Worm (Caenorhabditis elegans) whole organism, L3 larva: ENCODE measurements around the gene zzz-1.

ENCODE experiments used
- R02D3.7 ChIP-seq: fragments of 150-350 bp; optimal IDR thresholded peaks from 2 replicates; lab custom pipeline; 2014; ENCODE audit warnings: missing biosample characterization, missing genetic modification characterization
- ZK546.5 ChIP-seq: sonication (generic microtip); optimal IDR thresholded peaks from 2 replicates; lab custom pipeline; 2017; ENCODE audit warnings: missing biosample characterization, missing genetic modification characterization
- aly-2 ChIP-seq: fragments of 150-350 bp; optimal IDR thresholded peaks from 2 replicates; lab custom pipeline; 2014; ENCODE audit warnings: missing biosample characterization, missing genetic modification characterization
- ama-1 ChIP-seq: fragments of 150-350 bp; optimal IDR thresholded peaks from 2 replicates; lab custom pipeline; 2018
- ceh-16 ChIP-seq: sonication (generic microtip); optimal IDR thresholded peaks from 2 replicates; lab custom pipeline; 2017; ENCODE audit warnings: missing biosample characterization, missing genetic modification characterization
- ceh-28 ChIP-seq: fragments of 150-350 bp; optimal IDR thresholded peaks from 2 replicates; lab custom pipeline; 2014; ENCODE audit warnings: missing biosample characterization, missing genetic modification reagents, missing genetic modification characterization
- ceh-82 ChIP-seq: fragments of 150-350 bp; optimal IDR thresholded peaks from 2 replicates; lab custom pipeline; 2014; ENCODE audit warnings: missing biosample characterization, missing genetic modification characterization
- ceh-9 ChIP-seq: sonication (generic microtip); optimal IDR thresholded peaks from 2 replicates; lab custom pipeline; 2018; ENCODE audit warnings: missing biosample characterization, missing genetic modification characterization
- egl-27 ChIP-seq: sonication (generic microtip); optimal IDR thresholded peaks from 4 replicates; lab custom pipeline; 2017; ENCODE audit warnings: missing biosample characterization, missing genetic modification reagents, missing genetic modification characterization
- egl-5 ChIP-seq: fragments of 150-350 bp; optimal IDR thresholded peaks from 2 replicates; lab custom pipeline; 2017; ENCODE audit warnings: missing biosample characterization, missing genetic modification reagents, missing genetic modification characterization, inconsistent platforms
- elt-1 ChIP-seq: fragments of 150-350 bp; optimal IDR thresholded peaks from 2 replicates; lab custom pipeline; 2014; ENCODE audit warnings: missing biosample characterization, missing genetic modification characterization
- elt-2 ChIP-seq: sonication (generic microtip); optimal IDR thresholded peaks from 2 replicates; lab custom pipeline; 2016; ENCODE audit warnings: missing genetic modification reagents, mild to moderate bottlenecking, missing genetic modification characterization, missing compliant biosample characterization
- elt-3 ChIP-seq, 3 experiments: fragments of 150-350 bp in 1 of 3; sonication (generic microtip) in 2 of 3; optimal IDR thresholded peaks; 2 replicates in 2 of 3; 4 replicates in 1 of 3; lab custom pipeline; 2014 to 2017; ENCODE audit warnings: missing biosample characterization in 3 of 3, missing genetic modification characterization in 3 of 3
- fkh-2 ChIP-seq: fragments of 150-350 bp; optimal IDR thresholded peaks from 2 replicates; lab custom pipeline; 2014; ENCODE audit warnings: missing biosample characterization, missing genetic modification reagents, missing genetic modification characterization
- fos-1 ChIP-seq: fragments of 150-350 bp; optimal IDR thresholded peaks from 2 replicates; lab custom pipeline; 2014; ENCODE audit warnings: missing biosample characterization, missing genetic modification characterization
- hmg-11 ChIP-seq: sonication (generic microtip); optimal IDR thresholded peaks from 2 replicates; lab custom pipeline; 2016; ENCODE audit warnings: missing genetic modification characterization, missing compliant biosample characterization
- jun-1 ChIP-seq: fragments of 150-350 bp; optimal IDR thresholded peaks from 2 replicates; lab custom pipeline; 2014; ENCODE audit warnings: missing biosample characterization, missing genetic modification reagents, missing genetic modification characterization
- lin-15B ChIP-seq: fragments of 150-350 bp; optimal IDR thresholded peaks from 2 replicates; lab custom pipeline; 2014; ENCODE audit warnings: missing biosample characterization, missing genetic modification characterization
- lin-39 ChIP-seq: fragments of 150-350 bp; optimal IDR thresholded peaks from 2 replicates; lab custom pipeline; 2018; ENCODE audit warnings: missing biosample characterization, missing genetic modification reagents, missing genetic modification characterization
- lsy-12 ChIP-seq: sonication (generic microtip); optimal IDR thresholded peaks from 2 replicates; lab custom pipeline; 2016; ENCODE audit warnings: mild to moderate bottlenecking, missing genetic modification characterization, missing compliant biosample characterization
- mdl-1 ChIP-seq: fragments of 150-350 bp; optimal IDR thresholded peaks from 2 replicates; lab custom pipeline; 2014; ENCODE audit warnings: missing biosample characterization, missing genetic modification characterization
- mml-1 ChIP-seq: fragments of 150-350 bp; sonication (generic microtip); optimal IDR thresholded peaks from 3 replicates; lab custom pipeline; 2014; ENCODE audit warnings: missing biosample characterization, missing genetic modification characterization
- nfya-1 ChIP-seq: sonication (generic microtip); optimal IDR thresholded peaks from 2 replicates; lab custom pipeline; 2017; ENCODE audit warnings: missing genetic modification characterization, mild to moderate bottlenecking, missing compliant biosample characterization, antibody characterized with exemption, moderate library complexity; ENCODE audit not compliant: insufficient read depth
- nhr-11 ChIP-seq: fragments of 150-350 bp; optimal IDR thresholded peaks from 2 replicates; lab custom pipeline; 2014; ENCODE audit warnings: missing biosample characterization, missing genetic modification characterization
- nhr-12 ChIP-seq: fragments of 150-350 bp; optimal IDR thresholded peaks from 2 replicates; lab custom pipeline; 2014; ENCODE audit warnings: missing biosample characterization, missing genetic modification characterization
- nhr-23 ChIP-seq: fragments of 150-350 bp; optimal IDR thresholded peaks from 2 replicates; lab custom pipeline; 2014; ENCODE audit warnings: missing biosample characterization, missing genetic modification reagents, missing genetic modification characterization
- nhr-237 ChIP-seq: fragments of 150-350 bp; optimal IDR thresholded peaks from 2 replicates; lab custom pipeline; 2014; ENCODE audit warnings: missing biosample characterization, missing genetic modification characterization
- nhr-25 ChIP-seq: sonication (generic microtip); optimal IDR thresholded peaks from 2 replicates; lab custom pipeline; 2017; ENCODE audit warnings: missing biosample characterization, missing genetic modification characterization
- nhr-28 ChIP-seq: fragments of 150-350 bp; optimal IDR thresholded peaks from 2 replicates; lab custom pipeline; 2014; ENCODE audit warnings: missing biosample characterization, missing genetic modification characterization
- nhr-43 ChIP-seq: sonication (generic microtip); optimal IDR thresholded peaks from 2 replicates; lab custom pipeline; 2016; ENCODE audit warnings: mild to moderate bottlenecking, missing genetic modification characterization, missing compliant biosample characterization; ENCODE audit not compliant: poor library complexity, severe bottlenecking
- nhr-67 ChIP-seq: fragments of 150-350 bp; optimal IDR thresholded peaks from 2 replicates; lab custom pipeline; 2014; ENCODE audit warnings: missing biosample characterization, missing genetic modification characterization
- nhr-76 ChIP-seq: fragments of 150-350 bp; sonication (generic microtip); optimal IDR thresholded peaks from 5 replicates; lab custom pipeline; 2014; ENCODE audit warnings: missing biosample characterization, missing genetic modification characterization
- pha-4 ChIP-seq: fragments of 150-350 bp; optimal IDR thresholded peaks from 2 replicates; lab custom pipeline; 2014; ENCODE audit warnings: missing biosample characterization, missing genetic modification reagents, missing genetic modification characterization
- pqm-1 ChIP-seq: fragments of 150-350 bp; optimal IDR thresholded peaks from 2 replicates; lab custom pipeline; 2017; ENCODE audit warnings: missing biosample characterization, missing genetic modification characterization, inconsistent platforms
- sea-2 ChIP-seq: fragments of 150-350 bp; sonication (generic microtip); optimal IDR thresholded peaks from 4 replicates; lab custom pipeline; 2014; ENCODE audit warnings: missing biosample characterization, missing genetic modification reagents, missing genetic modification characterization
- skn-1 ChIP-seq: fragments of 150-350 bp; optimal IDR thresholded peaks from 2 replicates; lab custom pipeline; 2014; ENCODE audit warnings: missing biosample characterization, missing genetic modification characterization
- snpc-4 ChIP-seq: fragments of 150-350 bp; optimal IDR thresholded peaks from 2 replicates; lab custom pipeline; 2014; ENCODE audit warnings: missing biosample characterization, missing genetic modification characterization
- tbx-2 ChIP-seq: sonication (generic microtip); optimal IDR thresholded peaks from 2 replicates; lab custom pipeline; 2016; ENCODE audit warnings: mild to moderate bottlenecking, missing genetic modification characterization, missing compliant biosample characterization
- unc-39 ChIP-seq: sonication (generic microtip); optimal IDR thresholded peaks from 4 replicates; lab custom pipeline; 2017; ENCODE audit warnings: missing biosample characterization, missing genetic modification characterization
- ztf-11 ChIP-seq: fragments of 150-350 bp; optimal IDR thresholded peaks from 2 replicates; lab custom pipeline; 2014; ENCODE audit warnings: missing biosample characterization, missing genetic modification characterization
- ztf-4 ChIP-seq: fragments of 150-350 bp; optimal IDR thresholded peaks from 2 replicates; lab custom pipeline; 2014; ENCODE audit warnings: missing biosample characterization, missing genetic modification characterization

The zzz-1 gene

DNA sequence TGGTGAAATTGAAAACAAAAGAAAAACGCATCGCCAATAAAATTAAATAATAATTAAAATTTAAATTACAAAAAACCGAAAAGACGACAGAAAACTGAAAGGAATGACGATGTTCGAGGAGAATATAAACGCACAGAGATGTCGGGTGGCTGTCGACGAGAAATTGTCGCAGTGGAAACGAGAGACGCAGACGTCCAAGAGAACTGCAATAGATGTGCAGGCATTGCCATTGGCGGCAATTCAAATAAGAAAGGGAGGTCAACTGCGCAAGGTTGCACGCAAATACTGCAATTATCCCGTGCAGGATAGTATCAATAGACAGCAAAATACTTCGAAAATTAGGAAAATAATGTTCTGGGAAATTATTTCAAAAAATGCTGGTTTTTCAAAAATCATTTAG, 11.8 kb downstream of the zzz-1 start (continued):
- TF ChIP-seq pha-4 (tag; lab: Kevin White, UChicago) (peak; percentile 99), snpc-4 (tag; lab: Kevin White, UChicago) (peak; percentile 96), ceh-16 (peak; percentile 28), nhr-67 (tag; lab: Kevin White, UChicago) (peak; percentile 48), egl-5 (peak; percentile 97), lin-39 (tag; lab: Kevin White, UChicago) (peak; percentile 98), ztf-11 (tag; lab: Kevin White, UChicago) (no peak), ceh-9 (tag; lab: Kevin White, UChicago) (peak; percentile 11), egl-27 (tag; lab: Kevin White, UChicago) (peak; percentile 74), nfya-1 (tag; lab: Kevin White, UChicago) (peak; percentile 98), lsy-12 (peak; percentile 99), mml-1 (tag; lab: Kevin White, UChicago) (no peak), ceh-28 (tag; lab: Kevin White, UChicago) (peak; percentile 95), sea-2 (GFP tag; lab: Kevin White, UChicago) (peak; percentile 53), fkh-2 (tag; lab: Kevin White, UChicago) (peak; percentile 59), ztf-4 (peak; percentile 90), elt-3 (tag; optimal IDR thresholded peaks at IDR 0.05; lab: Kevin White, UChicago) (peak; percentile 67 to 96 (median 72)), unc-39 (tag; lab: Kevin White, UChicago) (no peak), ZK546.5 (peak; percentile 100), nhr-11 (tag; lab: Kevin White, UChicago) (peak; percentile 96), nhr-28 (tag; lab: Kevin White, UChicago) (peak; percentile 81), lin-15B (tag; lab: Kevin White, UChicago) (peak; percentile 99), skn-1 (peak; percentile 95)

DNA sequence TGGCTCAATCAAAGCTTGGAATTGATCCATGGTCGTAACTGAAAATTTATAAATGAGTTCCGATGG, 12.0 kb downstream of the zzz-1 start, which contains the start of gene sec-61.G:
sec-61.G (minus strand) TSS at position 38 of the 66 bp plus-strand sequence.
- no peak for TF ChIP-seq elt-1 (tag; lab: Kevin White, UChicago)
- no peak for TF ChIP-seq nhr-237 (tag; lab: Kevin White, UChicago)
- TF ChIP-seq ceh-16 = no peak
- TF ChIP-seq hmg-11 (tag; lab: Kevin White, UChicago) = no peak
- no peak for TF ChIP-seq lin-39 (tag; lab: Kevin White, UChicago)
- no peak for TF ChIP-seq nhr-12
- no peak for TF ChIP-seq jun-1
- TF ChIP-seq ZK546.5 = no peak
- no peak for TF ChIP-seq sea-2 (GFP tag; lab: Kevin White, UChicago)
- no peak for TF ChIP-seq mdl-1
- TF ChIP-seq ceh-9 (tag; lab: Kevin White, UChicago) = no peak
- TF ChIP-seq nfya-1 (tag; lab: Kevin White, UChicago) = no peak
- TF ChIP-seq aly-2 (tag; lab: Kevin White, UChicago) = no peak
- TF ChIP-seq pha-4 (tag; lab: Kevin White, UChicago) = no peak
- TF ChIP-seq fkh-2 (tag; lab: Kevin White, UChicago) = no peak
- TF ChIP-seq ztf-4 = no peak
- TF ChIP-seq lsy-12 = no peak
- TF ChIP-seq nhr-28 (tag; lab: Kevin White, UChicago) = no peak
- TF ChIP-seq unc-39 (tag; lab: Kevin White, UChicago) = no peak

- no peak for TF ChIP-seq fkh-2 (tag; lab: Kevin White, UChicago)
- no peak for TF ChIP-seq egl-5
- TF ChIP-seq nhr-76 (tag; lab: Kevin White, UChicago) = no peak
- TF ChIP-seq tbx-2 (tag; lab: Kevin White, UChicago) = no peak
- no peak for TF ChIP-seq ama-1 (lab: Kevin White, UChicago)
- no peak for TF ChIP-seq pha-4 (tag; lab: Kevin White, UChicago)
- TF ChIP-seq lsy-12 = no peak
These were observed 12.3 kb downstream of the zzz-1 start for ce11 chrV:10896706-10897105.

- TF ChIP-seq pha-4 (tag; lab: Kevin White, UChicago) (no peak), nhr-23 (tag; lab: Kevin White, UChicago) (peak; percentile 18), nfya-1 (tag; lab: Kevin White, UChicago) (no peak), nhr-43 (tag; lab: Kevin White, UChicago) (peak; percentile 5), elt-3 (tag; optimal IDR thresholded peaks at IDR 0.05; lab: Kevin White, UChicago) (no peak), lin-39 (tag; lab: Kevin White, UChicago) (no peak)
These were observed 12.7 kb downstream of the zzz-1 start, which contains the start of gene F32D8.13 for ce11 chrV:10896295-10896694. F32D8.13 (minus strand) TSS chrV:10896543.

- TF ChIP-seq nhr-25 (tag; lab: Kevin White, UChicago) = peak; percentile 88
- TF ChIP-seq nhr-12 = no peak
- no peak for TF ChIP-seq nhr-28 (tag; lab: Kevin White, UChicago)
- TF ChIP-seq fos-1 (tag; lab: Kevin White, UChicago) = no peak
- TF ChIP-seq ztf-4 = peak; percentile 53
- TF ChIP-seq lin-39 (tag; lab: Kevin White, UChicago) = peak; percentile 90
- TF ChIP-seq hmg-11 (tag; lab: Kevin White, UChicago) = peak; percentile 53
- peak; percentile 40 for TF ChIP-seq pqm-1 (tag; lab: Kevin White, UChicago)
- no peak for TF ChIP-seq fkh-2 (tag; lab: Kevin White, UChicago)
- peak; percentile 42 for TF ChIP-seq elt-2 (tag; lab: Kevin White, UChicago)
- TF ChIP-seq nhr-23 (tag; lab: Kevin White, UChicago) = peak; percentile 91
- peak; percentile 88 for TF ChIP-seq snpc-4 (tag; lab: Kevin White, UChicago)
- peak; percentile 79 for TF ChIP-seq egl-5
- TF ChIP-seq lsy-12 = peak; percentile 50
- TF ChIP-seq ceh-82 = peak; percentile 5
- TF ChIP-seq ama-1 (lab: Kevin White, UChicago) = peak; percentile 19
- TF ChIP-seq nhr-43 (tag; lab: Kevin White, UChicago) = peak; percentile 93
- TF ChIP-seq tbx-2 (tag; lab: Kevin White, UChicago) = no peak
- TF ChIP-seq ZK546.5 = peak; percentile 42
- no peak for TF ChIP-seq ceh-9 (tag; lab: Kevin White, UChicago)
- peak; percentile 50 for TF ChIP-seq skn-1
- no peak for TF ChIP-seq nhr-11 (tag; lab: Kevin White, UChicago)
- peak; percentile 65 for TF ChIP-seq elt-1 (tag; lab: Kevin White, UChicago)
- TF ChIP-seq ceh-28 (tag; lab: Kevin White, UChicago) = peak; percentile 51
- TF ChIP-seq R02D3.7 (tag; lab: Kevin White, UChicago) = peak; percentile 41
- peak; percentile 81 for TF ChIP-seq nfya-1 (tag; lab: Kevin White, UChicago)
These were observed 14.4 kb downstream of the zzz-1 start, which contains the start of the genes F32D8.14 and F32D8.5 for ce11 chrV:10894601-10895000. F32D8.14 (minus strand) TSS chrV:10894788. F32D8.5 (plus strand) TSS chrV:10894800.
